Fruit fly (Drosophila melanogaster) whole organism, pupa: ENCODE measurements around the gene Arp3.

Source experiments
- CG10348 ChIP-seq: fragments of 200-800 bp; sonication (Bioruptor generic); IDR thresholded peaks from 2 replicates; pipeline ENCODE4 v1.3.6; 2022; ENCODE audit warnings: missing biosample characterization, missing genetic modification characterization
- CG13204 ChIP-seq: fragments of 200-800 bp; sonication (Bioruptor generic); optimal IDR thresholded peaks from 2 replicates; lab custom pipeline; 2018; ENCODE audit warnings: missing biosample characterization, mild to moderate bottlenecking, missing genetic modification characterization, moderate library complexity
- CG14655 ChIP-seq: fragments of 200-800 bp; sonication (Bioruptor generic); optimal IDR thresholded peaks from 3 replicates; lab custom pipeline; 2017; ENCODE audit warnings: mild to moderate bottlenecking, missing biosample characterization, missing genetic modification reagents, missing genetic modification characterization
- CG15710 ChIP-seq: fragments of 200-800 bp; sonication (Bioruptor generic); optimal IDR thresholded peaks from 2 replicates; lab custom pipeline; 2018; ENCODE audit warnings: missing biosample characterization, mild to moderate bottlenecking, missing genetic modification characterization, moderate library complexity
- CG32121 ChIP-seq: fragments of 200-800 bp; sonication (Bioruptor generic); IDR thresholded peaks from 2 replicates; pipeline ENCODE4 v1.3.6; 2022; ENCODE audit warnings: missing biosample characterization, missing genetic modification characterization
- CG34367 ChIP-seq: fragments of 200-800 bp; sonication (Bioruptor generic); optimal IDR thresholded peaks from 2 replicates; lab custom pipeline; 2018; ENCODE audit warnings: missing biosample characterization, mild to moderate bottlenecking, missing genetic modification characterization
- CG4496 ChIP-seq: fragments of 200-800 bp; sonication (Bioruptor generic); IDR thresholded peaks from 3 replicates; pipeline ENCODE4 v1.3.6; 2022; ENCODE audit warnings: missing biosample characterization, missing genetic modification characterization
- CG8159 ChIP-seq: fragments of 200-800 bp; sonication (Bioruptor generic); optimal IDR thresholded peaks from 3 replicates; lab custom pipeline; 2018; ENCODE audit warnings: missing biosample characterization, mild to moderate bottlenecking, missing genetic modification characterization, moderate library complexity
- Pif1A ChIP-seq: fragments of 200-800 bp; sonication (Bioruptor generic); optimal IDR thresholded peaks from 3 replicates; lab custom pipeline; 2016; ENCODE audit warnings: missing biosample characterization, missing genetic modification characterization
- Pif1B ChIP-seq: fragments of 200-800 bp; sonication (Bioruptor generic); optimal IDR thresholded peaks from 3 replicates; lab custom pipeline; 2016; ENCODE audit warnings: missing biosample characterization, missing genetic modification characterization
- Snoo ChIP-seq: fragments of 200-800 bp; sonication (Bioruptor generic); optimal IDR thresholded peaks from 3 replicates; lab custom pipeline; 2017; ENCODE audit warnings: missing biosample characterization, mild to moderate bottlenecking, missing genetic modification characterization, inconsistent platforms
- fd96Ca ChIP-seq: fragments of 200-800 bp; sonication (Bioruptor generic); IDR thresholded peaks from 3 replicates; pipeline ENCODE4 v1.3.6; 2022; ENCODE audit warnings: missing biosample characterization, missing genetic modification characterization
- rn ChIP-seq: fragments of 200-800 bp; sonication (Bioruptor generic); IDR thresholded peaks from 2 replicates; pipeline ENCODE4 v1.3.6; 2022; ENCODE audit warnings: missing biosample characterization, missing genetic modification characterization

dm6 chr3L:8157079-8157478 lies 41.4 kb upstream of the Arp3 start:
- TF ChIP-seq CG10348 (GFP tag; lab: Robert Waterston, UW) (no peak), CG15710 (tag; lab: Kevin White, UChicago) (peak; percentile 68), CG32121 (GFP tag; lab: Robert Waterston, UW) (0 out of 2 replicates have a peak, but pooled peaks have one; percentile 13), Pif1B (GFP tag; lab: Kevin White, UChicago) (peak; percentile 46), rn (no peak), fd96Ca (GFP tag; lab: Robert Waterston, UW) (no peak), Snoo (tag; lab: Kevin White, UChicago) (peak; percentile 25), CG13204 (GFP tag; lab: Kevin White, UChicago) (no peak), CG14655 (GFP tag; lab: Kevin White, UChicago) (no peak), CG8159 (tag; lab: Kevin White, UChicago) (peak; percentile 62), CG4496 (no peak), CG34367 (tag; lab: Kevin White, UChicago) (peak; percentile 38), Pif1A (GFP tag; lab: Kevin White, UChicago) (peak; percentile 22)
